Fruit fly (Drosophila melanogaster): ENCODE data around the gene CG16775.

DNA sequence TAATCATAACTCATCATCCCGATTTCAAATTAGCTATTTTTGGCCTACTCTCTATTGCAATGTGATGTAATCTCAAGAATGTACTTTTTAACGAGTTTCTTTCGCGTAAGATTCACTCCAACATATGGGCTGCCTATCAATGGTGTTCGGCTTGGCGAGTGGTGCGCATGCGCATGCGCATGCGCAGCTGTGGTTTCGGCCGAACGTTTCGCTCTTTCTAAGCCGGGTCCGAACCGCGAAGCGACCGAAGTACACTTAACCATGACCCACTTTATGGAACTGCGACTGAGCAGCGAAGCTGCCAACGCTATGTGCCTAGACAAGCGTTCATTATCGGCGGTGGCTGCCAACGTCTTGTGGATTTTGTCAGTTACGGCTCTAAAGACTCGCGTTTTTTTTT, 7.2 kb upstream of the CG16775 start:
- no peak for TF ChIP-seq h (optimal IDR thresholded peaks at IDR 0.05)
- TF ChIP-seq Sin3A (optimal IDR thresholded peaks at IDR 0.05): no peak
- no peak for TF ChIP-seq Myc (optimal IDR thresholded peaks at IDR 0.05)
- TF ChIP-seq psq (optimal IDR thresholded peaks at IDR 0.05): no peak
- no peak for TF ChIP-seq ttk (optimal IDR thresholded peaks at IDR 0.05)
